Worm (Caenorhabditis elegans): ENCODE data around the gene F42A9.7.

F42A9.7 gene

ce11 chrIV:8620102-8620733 is 3.3 kb upstream of the F42A9.7 start, which contains the start of gene lin-49 (continued):
- TF ChIP-seq ceh-82 (tag; optimal IDR thresholded peaks at IDR 0.05) (peak in 2 of 3 experiments; percentile 31 to 63), lir-3 (tag; optimal IDR thresholded peaks at IDR 0.05; ENCODE audit: poor library complexity) (peak; percentile 49), hpl-2 (GFP tag; optimal IDR thresholded peaks at IDR 0.05) (no peak)

- TF ChIP-seq lin-14 (GFP tag; optimal IDR thresholded peaks at IDR 0.05) (peak; percentile 42), mep-1 (tag; optimal IDR thresholded peaks at IDR 0.05) (peak; percentile 21), snu-23 (GFP tag; optimal IDR thresholded peaks at IDR 0.05) (peak; percentile 35), efl-1 (optimal IDR thresholded peaks at IDR 0.05) (peak; percentile 25 to 26), efl-1 (GFP tag; optimal IDR thresholded peaks at IDR 0.05 in 1 of 2) (peak; percentile 39 to 85), ceh-82 (tag; optimal IDR thresholded peaks at IDR 0.05) (peak in 1 of 3 experiments; percentile 11), elt-2 (tag; optimal IDR thresholded peaks at IDR 0.05) (no peak), nhr-20 (tag; optimal IDR thresholded peaks at IDR 0.05) (peak; percentile 6), skn-1 (tag; optimal IDR thresholded peaks at IDR 0.05) (no peak), egl-27 (tag; optimal IDR thresholded peaks at IDR 0.05) (no peak), lin-35 (GFP tag; optimal IDR thresholded peaks at IDR 0.05) (peak in 1 of 2 experiments; percentile 42), swsn-7 (tag; optimal IDR thresholded peaks at IDR 0.05) (no peak), nhr-71 (tag; optimal IDR thresholded peaks at IDR 0.05) (peak; percentile 31), lsy-2 (tag; optimal IDR thresholded peaks at IDR 0.05) (peak; percentile 18 to 49), F16B12.6 (tag; optimal IDR thresholded peaks at IDR 0.05) (no peak), fkh-8 (tag; optimal IDR thresholded peaks at IDR 0.05) (no peak), blmp-1 (tag; optimal IDR thresholded peaks at IDR 0.05) (peak; percentile 6), dpl-1 (GFP tag; optimal IDR thresholded peaks at IDR 0.05) (peak in 1 of 3 experiments; percentile 30)
Observed at ce11 chrIV:8618698-8619097, 1.8 kb upstream of the F42A9.7 start, which contains the start of gene F42A9.8. Gene F42A9.8 (minus strand): TSS chrIV:8618785.

DNA sequence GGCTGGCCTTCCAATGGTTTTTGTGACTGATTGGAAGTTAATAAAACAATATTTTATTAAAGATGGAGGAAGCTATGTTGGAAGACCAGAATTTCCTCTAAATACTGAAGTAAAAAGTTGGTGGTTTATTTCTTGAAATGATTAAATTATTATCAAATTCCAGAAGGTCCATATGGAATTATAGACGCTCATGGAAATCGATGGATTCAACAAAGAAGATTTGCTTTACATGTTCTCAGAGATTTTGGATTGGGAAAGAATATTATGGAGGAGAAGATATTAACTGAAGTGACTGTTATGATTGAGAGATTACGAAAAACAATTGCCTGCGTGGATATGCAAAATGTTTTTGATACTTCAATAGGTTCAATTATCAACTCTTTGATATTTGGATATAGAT is 1.6 kb downstream of the F42A9.7 start:
- TF ChIP-seq blmp-1 (tag; optimal IDR thresholded peaks at IDR 0.05), result no peak
- TF ChIP-seq hlh-17 (GFP tag; optimal IDR thresholded peaks at IDR 0.05; ENCODE audit: borderline replicate concordance), result no peak
- TF ChIP-seq swsn-7 (tag; optimal IDR thresholded peaks at IDR 0.05), result no peak
- no peak for TF ChIP-seq efl-3 (GFP tag; optimal IDR thresholded peaks at IDR 0.05)
- no peak for TF ChIP-seq unc-62 (GFP tag; optimal IDR thresholded peaks at IDR 0.05)
- no peak for TF ChIP-seq nhr-20 (tag; optimal IDR thresholded peaks at IDR 0.05)
- no peak for TF ChIP-seq nhr-28 (tag; optimal IDR thresholded peaks at IDR 0.05)
- TF ChIP-seq sox-4 (tag; optimal IDR thresholded peaks at IDR 0.05), result no peak
- TF ChIP-seq unc-98 (GFP tag; IDR thresholded peaks at IDR 0.05), result no peak
- no peak for TF ChIP-seq ets-5 (GFP tag; IDR thresholded peaks at IDR 0.05)
- TF ChIP-seq grh-1 (GFP tag; IDR thresholded peaks at IDR 0.05), result no peak
- no peak for TF ChIP-seq egl-13 (tag; optimal IDR thresholded peaks at IDR 0.05)
- TF ChIP-seq C34B4.2 (tag; optimal IDR thresholded peaks at IDR 0.05), result no peak
- TF ChIP-seq ceh-8 (GFP tag; optimal IDR thresholded peaks at IDR 0.05), result no peak
- no peak for TF ChIP-seq skn-1 (tag; optimal IDR thresholded peaks at IDR 0.05)
- TF ChIP-seq ztf-11 (tag; optimal IDR thresholded peaks at IDR 0.05), result no peak
- TF ChIP-seq nhr-71 (tag; optimal IDR thresholded peaks at IDR 0.05), result no peak
- no peak for TF ChIP-seq lir-3 (tag; optimal IDR thresholded peaks at IDR 0.05; ENCODE audit: poor library complexity)
- no peak for TF ChIP-seq efl-1 (optimal IDR thresholded peaks at IDR 0.05)
- no peak for TF ChIP-seq efl-1 (GFP tag; optimal IDR thresholded peaks at IDR 0.05 in 1 of 2)

- TF ChIP-seq mep-1 (tag; optimal IDR thresholded peaks at IDR 0.05), result no peak
- no peak for TF ChIP-seq aly-2 (tag; optimal IDR thresholded peaks at IDR 0.05)
- TF ChIP-seq lin-14 (GFP tag; optimal IDR thresholded peaks at IDR 0.05), result peak; percentile 24
- no peak for TF ChIP-seq efl-1 (optimal IDR thresholded peaks at IDR 0.05)
- TF ChIP-seq efl-1 (GFP tag; optimal IDR thresholded peaks at IDR 0.05 in 1 of 2), result peak in 1 of 2 experiments; percentile 11
Observed at ce11 chrIV:8614680-8615079, 2.3 kb downstream of the F42A9.7 start, which contains the start of gene cyp-33E3. Gene cyp-33E3 (plus strand): TSS chrIV:8614995.
